Fruit fly (Drosophila melanogaster): ENCODE data around the gene CG42688.

The CG42688 gene

DNA sequence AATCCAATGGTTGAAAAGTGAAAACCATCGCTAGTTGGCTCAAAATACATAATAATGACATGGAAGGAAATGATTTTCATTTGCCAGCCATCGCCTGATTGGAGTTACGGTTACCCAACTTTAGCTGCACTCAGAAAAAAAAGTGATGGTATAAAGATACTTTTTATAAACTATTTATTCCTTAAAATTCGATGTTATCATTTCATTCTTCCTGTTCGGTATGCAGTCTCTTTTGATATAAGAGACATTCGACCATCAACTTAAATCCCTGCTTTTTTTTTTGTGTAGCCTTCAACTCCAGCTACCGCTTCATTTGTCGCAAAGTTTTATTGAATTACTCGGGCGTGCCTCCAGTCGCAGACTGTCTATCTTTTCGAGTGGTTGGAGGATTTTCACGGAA is 29.8 kb upstream of the CG42688 start:
- TF ChIP-seq klu (GFP tag; IDR thresholded peaks at IDR 0.05) (0 out of 2 replicates have a peak, but pooled peaks have one; percentile 11), luna (GFP tag; optimal IDR thresholded peaks at IDR 0.05) (no peak), corto (GFP tag; optimal IDR thresholded peaks at IDR 0.05) (no peak), Hsf (GFP tag; optimal IDR thresholded peaks at IDR 0.05) (peak; percentile 5), Kr (GFP tag; optimal IDR thresholded peaks at IDR 0.05) (no peak), Hmr (GFP tag; optimal IDR thresholded peaks at IDR 0.05) (no peak), CG11696 (GFP tag; IDR thresholded peaks at IDR 0.05) (no peak), tup (GFP tag; optimal IDR thresholded peaks at IDR 0.05) (no peak), Fer1 (GFP tag; optimal IDR thresholded peaks at IDR 0.05) (no peak), Sox102F (GFP tag; optimal IDR thresholded peaks at IDR 0.05) (peak; percentile 18), pnt (GFP tag; optimal IDR thresholded peaks at IDR 0.05) (peak; percentile 2), CG9817 (tag; optimal IDR thresholded peaks at IDR 0.05) (no peak), unpg (GFP tag; optimal IDR thresholded peaks at IDR 0.05) (peak; percentile 42), CG12155 (GFP tag; optimal IDR thresholded peaks at IDR 0.05) (no peak), grau (tag; optimal IDR thresholded peaks at IDR 0.05) (peak; percentile 2), crol (GFP tag; IDR thresholded peaks at IDR 0.05) (no peak), CG34224 (GFP tag; IDR thresholded peaks at IDR 0.05; ENCODE audit: partially characterized antibody) (no peak), Hr39 (optimal IDR thresholded peaks at IDR 0.05) (no peak), CG12219 (GFP tag; optimal IDR thresholded peaks at IDR 0.05) (no peak), CG6254 (GFP tag; optimal IDR thresholded peaks at IDR 0.05) (no peak), CG30403 (GFP tag; optimal IDR thresholded peaks at IDR 0.05) (no peak), Hr51 (GFP tag; optimal IDR thresholded peaks at IDR 0.05) (no peak), Ada2b (GFP tag; IDR thresholded peaks at IDR 0.05) (no peak), CG8281 (tag; optimal IDR thresholded peaks at IDR 0.05) (no peak), Ssrp (tag; optimal IDR thresholded peaks at IDR 0.05) (no peak), nerfin-1 (tag; optimal IDR thresholded peaks at IDR 0.05) (no peak), CG11504 (tag; optimal IDR thresholded peaks at IDR 0.05) (peak; percentile 40), CG30431 (GFP tag; optimal IDR thresholded peaks at IDR 0.05) (no peak), ranshi (GFP tag; IDR thresholded peaks at IDR 0.05) (0 out of 2 replicates have a peak, but pooled peaks have one; percentile 42), chif (GFP tag; optimal IDR thresholded peaks at IDR 0.05) (peak in 1 of 2 experiments; percentile 5), abd-A (tag; optimal IDR thresholded peaks at IDR 0.05) (no peak), vvl (GFP tag; IDR thresholded peaks at IDR 0.05) (no peak), TFAM (GFP tag; optimal IDR thresholded peaks at IDR 0.05) (no peak), mam (GFP tag; optimal IDR thresholded peaks at IDR 0.05) (no peak), Dref (GFP tag; IDR thresholded peaks at IDR 0.05) (no peak), CG12104 (GFP tag; optimal IDR thresholded peaks at IDR 0.05) (no peak), Ravus (GFP tag; IDR thresholded peaks at IDR 0.05) (no peak), lola (GFP tag; optimal IDR thresholded peaks at IDR 0.05) (peak in 1 of 3 experiments; percentile 29), dpn (GFP tag; optimal IDR thresholded peaks at IDR 0.05) (peak in 1 of 2 experiments; percentile 14), CG7987 (GFP tag; optimal IDR thresholded peaks at IDR 0.05) (no peak), hb (GFP tag; IDR thresholded peaks at IDR 0.05; ENCODE audit: partially characterized antibody) (no peak), repo (GFP tag; optimal IDR thresholded peaks at IDR 0.05) (no peak), ara (GFP tag; IDR thresholded peaks at IDR 0.05) (0 out of 2 replicates have a peak, but pooled peaks have one; percentile 1), jing (GFP tag; optimal IDR thresholded peaks at IDR 0.05) (no peak), tll (GFP tag; optimal IDR thresholded peaks at IDR 0.05) (no peak), CG3281 (GFP tag; optimal IDR thresholded peaks at IDR 0.05) (no peak), fru (optimal IDR thresholded peaks at IDR 0.05) (no peak), CG4854 (GFP tag; optimal IDR thresholded peaks at IDR 0.05) (no peak), CG13424 (tag; optimal IDR thresholded peaks at IDR 0.05) (no peak), otp (GFP tag; IDR thresholded peaks at IDR 0.05) (peak; percentile 18; the same call in 1 of the 3 replicates), CG2889 (GFP tag; IDR thresholded peaks at IDR 0.05) (no peak)

Data from whole organism, embryonic.